Fruit fly (Drosophila melanogaster) whole organism, embryonic: Measurements from ENCODE around the gene CG10738.

Experiments used
- CG14667 ChIP-seq: fragments of 200-800 bp; sonication (Bioruptor generic); IDR thresholded peaks from 2 replicates; pipeline ENCODE4 v1.3.6; 2022; ENCODE audit warnings: missing biosample characterization, missing genetic modification characterization
- chn ChIP-seq: fragments of 200-800 bp; sonication (Bioruptor generic); optimal IDR thresholded peaks from 2 replicates; lab custom pipeline; 2016; ENCODE audit warnings: missing biosample characterization, missing genetic modification characterization
- dan ChIP-seq: fragments of 200-800 bp; sonication (Bioruptor generic); IDR thresholded peaks from 2 replicates; pipeline ENCODE4 v1.3.6; 2022; ENCODE audit warnings: missing biosample characterization, missing genetic modification characterization
- fru ChIP-seq: fragments of >200 bp; optimal IDR thresholded peaks from 2 replicates; lab custom pipeline; 2017

DNA sequence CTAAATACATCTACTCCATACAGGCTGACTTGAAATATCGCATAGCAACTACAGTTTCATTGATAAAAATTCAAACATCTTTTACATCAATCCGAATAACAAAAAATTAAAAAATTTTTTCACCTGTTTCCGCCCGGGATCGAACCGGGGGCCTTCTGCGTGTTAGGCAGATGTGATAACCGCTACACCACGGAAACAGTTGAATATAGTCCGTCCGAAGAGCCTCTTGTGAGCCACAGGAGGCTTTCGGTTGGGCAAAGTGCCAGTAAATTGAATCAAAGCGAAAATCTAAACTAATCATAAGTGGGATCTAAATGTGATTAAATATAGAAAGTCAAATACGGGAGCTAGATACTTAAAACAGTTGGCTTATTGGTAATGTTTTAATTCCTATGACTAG is 17.0 kb upstream of the CG10738 start:
- TF ChIP-seq dan (GFP tag; lab: Robert Waterston, UW): no peak
- TF ChIP-seq fru (lab: Kevin White, UChicago): no peak
- no peak for TF ChIP-seq chn (GFP tag; lab: Kevin White, UChicago)
- no peak for TF ChIP-seq CG14667 (GFP tag; lab: Robert Waterston, UW)
